Worm (Caenorhabditis elegans) whole organism, L4/young adult: ENCODE data around the gene ntl-2.

Experiments used
- dao-5 ChIP-seq: sonication (generic microtip); optimal IDR thresholded peaks from 2 replicates; lab custom pipeline; 2016; ENCODE audit warnings: missing genotype, missing genetic modification characterization, moderate library complexity, missing compliant biosample characterization
- him-1 ChIP-seq: sonication (generic microtip); optimal IDR thresholded peaks from 2 replicates; lab custom pipeline; 2016; ENCODE audit warnings: missing genotype, missing genetic modification reagents, missing genetic modification characterization, missing compliant biosample characterization

- no peak for TF ChIP-seq him-1 (tag; lab: Kevin White, UChicago)
- TF ChIP-seq dao-5 (tag; lab: Kevin White, UChicago): no peak
These were observed 25.4 kb downstream of the ntl-2 start, which contains the start of gene H20J04.9 for ce11 chrII:4350888-4351287.
